Fruit fly (Drosophila melanogaster) whole organism, prepupa: Measurements from ENCODE around the gene CG5151.
A peak's percentile ranks its signal among the peaks of the same experiment; 100 is the strongest.

Experiments
- Blimp-1 ChIP-seq: fragments of 200-800 bp; sonication (Bioruptor generic); optimal IDR thresholded peaks from 3 replicates; lab custom pipeline; 2017; ENCODE audit warnings: missing biosample characterization, missing genetic modification characterization, mild to moderate bottlenecking, moderate library complexity, missing genetic modification reagents
- CG10669 ChIP-seq: fragments of 200-800 bp; sonication (Bioruptor generic); optimal IDR thresholded peaks from 3 replicates; lab custom pipeline; 2018; ENCODE audit warnings: missing biosample characterization, mild to moderate bottlenecking, missing genetic modification characterization, moderate library complexity
- CG11294 ChIP-seq: fragments of 200-800 bp; sonication (Bioruptor generic); IDR thresholded peaks from 2 replicates; pipeline ENCODE4 v1.3.6; 2022; ENCODE audit warnings: missing biosample characterization, missing genetic modification characterization
- CG11902 ChIP-seq: fragments of 200-800 bp; sonication (Bioruptor generic); optimal IDR thresholded peaks from 3 replicates; lab custom pipeline; 2016; ENCODE audit warnings: missing biosample characterization, missing genetic modification characterization
- CG15336 ChIP-seq: fragments of 200-800 bp; sonication (Bioruptor generic); IDR thresholded peaks from 2 replicates; pipeline ENCODE4 v1.3.6; 2022; ENCODE audit warnings: missing biosample characterization, missing genetic modification characterization
- CG16779 ChIP-seq: fragments of 200-800 bp; sonication (Bioruptor generic); optimal IDR thresholded peaks from 3 replicates; lab custom pipeline; 2017; ENCODE audit warnings: missing biosample characterization, mild to moderate bottlenecking, missing genetic modification characterization
- CG3032 ChIP-seq: fragments of 200-800 bp; optimal IDR thresholded peaks from 2 replicates; lab custom pipeline; 2019; ENCODE audit warnings: missing biosample characterization, mild to moderate bottlenecking, missing genetic modification characterization, moderate library complexity
- CG31627 ChIP-seq: fragments of 200-800 bp; sonication (Bioruptor generic); optimal IDR thresholded peaks from 3 replicates; lab custom pipeline; 2016; ENCODE audit warnings: missing biosample characterization, missing genetic modification characterization
- CG34406 ChIP-seq: fragments of 200-800 bp; sonication (Bioruptor generic); optimal IDR thresholded peaks from 3 replicates; lab custom pipeline; 2016; ENCODE audit warnings: missing biosample characterization, missing genetic modification characterization
- CG3919 ChIP-seq: fragments of 200-800 bp; sonication (Bioruptor generic); optimal IDR thresholded peaks from 3 replicates; lab custom pipeline; 2016; ENCODE audit warnings: missing biosample characterization, missing genetic modification characterization
- CG4318 ChIP-seq: fragments of 200-800 bp; sonication (Bioruptor generic); optimal IDR thresholded peaks from 3 replicates; lab custom pipeline; 2017; ENCODE audit warnings: missing biosample characterization, mild to moderate bottlenecking, missing genetic modification characterization
- CG6163 ChIP-seq: fragments of 200-800 bp; sonication (Bioruptor generic); IDR thresholded peaks from 3 replicates; pipeline ENCODE4 v1.3.6; 2022; ENCODE audit warnings: missing biosample characterization, missing genetic modification characterization
- CG6792 ChIP-seq: fragments of 200-800 bp; sonication (Bioruptor generic); optimal IDR thresholded peaks from 3 replicates; lab custom pipeline; 2016; ENCODE audit warnings: missing biosample characterization, missing genetic modification characterization
- CG6854 ChIP-seq: fragments of 200-800 bp; sonication (Bioruptor generic); optimal IDR thresholded peaks from 2 replicates; lab custom pipeline; 2017; ENCODE audit warnings: missing biosample characterization, mild to moderate bottlenecking, missing genetic modification characterization
- CG8632 ChIP-seq: fragments of 200-800 bp; sonication (Bioruptor generic); optimal IDR thresholded peaks from 3 replicates; lab custom pipeline; 2016; ENCODE audit warnings: missing biosample characterization, missing genetic modification characterization
- CG9139 ChIP-seq: fragments of 200-800 bp; sonication (Bioruptor generic); optimal IDR thresholded peaks from 3 replicates; lab custom pipeline; 2017; ENCODE audit warnings: missing biosample characterization, mild to moderate bottlenecking, missing genetic modification characterization
- Ets21C ChIP-seq: fragments of 200-800 bp; sonication (Bioruptor generic); optimal IDR thresholded peaks from 3 replicates; lab custom pipeline; 2016; ENCODE audit warnings: missing biosample characterization, missing genetic modification characterization
- Ets96B ChIP-seq: fragments of 200-800 bp; optimal IDR thresholded peaks from 2 replicates; lab custom pipeline; 2019; ENCODE audit warnings: missing biosample characterization, mild to moderate bottlenecking, missing genetic modification characterization, moderate library complexity
- Gug ChIP-seq: fragments of 200-800 bp; sonication (Bioruptor generic); IDR thresholded peaks from 2 replicates; pipeline ENCODE4 v1.3.6; 2022; ENCODE audit warnings: missing biosample characterization, missing genetic modification characterization
- Hr38 ChIP-seq: sonication (Bioruptor generic); optimal IDR thresholded peaks from 2 replicates; lab custom pipeline; 2016; ENCODE audit warnings: missing biosample characterization, missing genetic modification characterization
- Hr39 ChIP-seq: fragments of 200-800 bp; sonication (Bioruptor generic); optimal IDR thresholded peaks from 2 replicates; lab custom pipeline; 2016; ENCODE audit warnings: missing biosample characterization, missing genetic modification characterization
- Met ChIP-seq: fragments of 200-800 bp; sonication (Bioruptor generic); optimal IDR thresholded peaks from 3 replicates; lab custom pipeline; 2016; ENCODE audit warnings: missing biosample characterization, missing genetic modification characterization
- OdsH ChIP-seq: fragments of 200-800 bp; sonication (Bioruptor generic); optimal IDR thresholded peaks from 3 replicates; lab custom pipeline; 2016; ENCODE audit warnings: missing biosample characterization, missing genetic modification characterization
- Smox ChIP-seq: fragments of 200-800 bp; sonication (Bioruptor generic); optimal IDR thresholded peaks from 3 replicates; lab custom pipeline; 2016; ENCODE audit warnings: missing biosample characterization, missing genetic modification characterization
- Sox14 ChIP-seq: fragments of 200-800 bp; sonication (Bioruptor generic); optimal IDR thresholded peaks from 3 replicates; lab custom pipeline; 2016; ENCODE audit warnings: missing biosample characterization, missing genetic modification characterization
- achi ChIP-seq: fragments of 200-800 bp; sonication (Bioruptor generic); optimal IDR thresholded peaks from 3 replicates; lab custom pipeline; 2016; ENCODE audit warnings: missing biosample characterization, missing genetic modification characterization
- acj6 ChIP-seq: fragments of 200-800 bp; sonication (Bioruptor generic); optimal IDR thresholded peaks from 3 replicates; lab custom pipeline; 2016; ENCODE audit warnings: missing biosample characterization, missing genetic modification characterization
- cyc ChIP-seq: fragments of 200-800 bp; sonication (Bioruptor generic); optimal IDR thresholded peaks from 3 replicates; lab custom pipeline; 2016; ENCODE audit warnings: missing biosample characterization, missing genetic modification characterization
- esn ChIP-seq: fragments of 200-800 bp; sonication (Bioruptor generic); optimal IDR thresholded peaks from 2 replicates; lab custom pipeline; 2016; ENCODE audit warnings: missing biosample characterization, mild to moderate bottlenecking, missing genetic modification characterization, moderate library complexity
- fd59A ChIP-seq: fragments of 200-800 bp; sonication (Bioruptor generic); optimal IDR thresholded peaks from 2 replicates; lab custom pipeline; 2017; ENCODE audit warnings: missing biosample characterization, mild to moderate bottlenecking, missing genetic modification characterization, missing genetic modification reagents
- fd85E ChIP-seq: fragments of 200-800 bp; sonication (Bioruptor generic); optimal IDR thresholded peaks from 3 replicates; lab custom pipeline; 2016; ENCODE audit warnings: missing biosample characterization, missing genetic modification characterization
- fkh ChIP-seq: fragments of 200-800 bp; sonication (Bioruptor generic); optimal IDR thresholded peaks from 3 replicates; lab custom pipeline; 2017; ENCODE audit warnings: missing biosample characterization, mild to moderate bottlenecking, missing genetic modification characterization, moderate library complexity
- lz ChIP-seq: fragments of 200-800 bp; sonication (Bioruptor generic); optimal IDR thresholded peaks from 3 replicates; lab custom pipeline; 2016; ENCODE audit warnings: missing biosample characterization, missing genetic modification characterization
- pdm3 ChIP-seq: fragments of 200-800 bp; sonication (Bioruptor generic); optimal IDR thresholded peaks from 3 replicates; lab custom pipeline; 2016; ENCODE audit warnings: missing biosample characterization, missing genetic modification characterization
- salr ChIP-seq, 2 experiments: fragments of 200-800 bp; sonication (Bioruptor generic); optimal IDR thresholded peaks; 3 replicates each; lab custom pipeline; 2016 to 2018; ENCODE audit warnings: missing biosample characterization in 2 of 2, missing genetic modification characterization in 2 of 2, mild to moderate bottlenecking in 1 of 2
- ss ChIP-seq, 2 experiments: fragments of 200-800 bp; sonication (Bioruptor generic); optimal IDR thresholded peaks; 2 replicates in 1 of 2; 3 replicates in 1 of 2; lab custom pipeline; 2017 to 2018; ENCODE audit warnings: mild to moderate bottlenecking in 2 of 2, missing biosample characterization in 2 of 2, missing genetic modification characterization in 2 of 2, moderate library complexity in 1 of 2
- svp ChIP-seq: fragments of 200-800 bp; sonication (Bioruptor generic); peaks from one replicate; lab custom pipeline; 2016; ENCODE audit warnings: missing biosample characterization, missing genetic modification characterization
- topi ChIP-seq: fragments of 200-800 bp; sonication (Bioruptor generic); optimal IDR thresholded peaks from 3 replicates; lab custom pipeline; 2016; ENCODE audit warnings: missing biosample characterization, missing genetic modification characterization

Gene CG5151

DNA sequence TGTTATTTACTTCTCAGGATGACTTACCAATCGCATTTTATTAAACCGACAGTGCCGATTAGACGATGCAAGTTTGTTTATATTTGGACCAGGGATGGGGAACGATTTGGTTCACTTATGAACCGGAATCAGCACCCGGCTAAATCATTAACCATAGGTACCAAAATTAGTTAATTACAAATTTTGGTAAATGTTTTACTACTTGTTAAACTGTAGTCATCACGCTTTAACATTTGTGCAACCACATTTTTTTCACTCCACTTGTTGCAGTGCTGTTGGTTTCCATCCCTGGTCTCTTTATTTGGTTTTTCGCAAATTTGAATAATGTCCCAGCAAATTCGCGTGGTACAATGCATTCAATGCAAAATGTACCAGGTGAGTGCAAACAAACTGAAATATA lies 59.0 kb downstream of the CG5151 start, which contains the start of the genes IntS9 and CG43295 (continued):
- TF ChIP-seq achi (no peak), Blimp-1 (no peak), CG3919 (no peak), CG6163 (GFP tag; lab: Robert Waterston, UW) (peak; percentile 91), Ets21C (GFP tag; lab: Kevin White, UChicago) (peak; percentile 88), CG11294 (GFP tag; lab: Robert Waterston, UW) (peak; percentile 64), CG11902 (GFP tag; lab: Kevin White, UChicago) (peak; percentile 71)

- TF ChIP-seq CG31627 (GFP tag; lab: Kevin White, UChicago), result no peak
- TF ChIP-seq lz (GFP tag; lab: Kevin White, UChicago), result no peak
- TF ChIP-seq CG11902 (GFP tag; lab: Kevin White, UChicago), result no peak
- TF ChIP-seq CG4318, result no peak
- no peak for TF ChIP-seq Gug (GFP tag; lab: Robert Waterston, UW)
- no peak for TF ChIP-seq pdm3 (GFP tag; lab: Kevin White, UChicago)
- no peak for TF ChIP-seq esn (GFP tag; lab: Kevin White, UChicago)
- no peak for TF ChIP-seq fd59A
- TF ChIP-seq CG8632, result no peak
- no peak for TF ChIP-seq CG6792 (GFP tag; lab: Kevin White, UChicago)
- TF ChIP-seq acj6 (GFP tag; lab: Kevin White, UChicago), result no peak
- TF ChIP-seq OdsH (GFP tag; lab: Kevin White, UChicago), result no peak
- TF ChIP-seq CG15336, result no peak
These were observed 64.4 kb downstream of the CG5151 start, which contains the start of gene IleRS-m for dm6 chr3L:16100059-16100458. Gene IleRS-m, plus strand, starts transcription at chr3L:16100280.

- no peak for TF ChIP-seq CG10669
- no peak for TF ChIP-seq CG34406 (GFP tag; lab: Kevin White, UChicago)
- no peak for TF ChIP-seq CG16779 (tag; lab: Kevin White, UChicago)
- TF ChIP-seq lz (GFP tag; lab: Kevin White, UChicago), result no peak
- no peak for TF ChIP-seq ss (GFP tag; optimal IDR thresholded peaks at IDR 0.05; lab: Kevin White, UChicago)
- TF ChIP-seq Met (GFP tag; lab: Kevin White, UChicago), result no peak
- no peak for TF ChIP-seq Blimp-1
- TF ChIP-seq salr (GFP tag; optimal IDR thresholded peaks at IDR 0.05; lab: Kevin White, UChicago), result no peak
- no peak for TF ChIP-seq CG6792 (GFP tag; lab: Kevin White, UChicago)
- no peak for TF ChIP-seq fd85E (GFP tag; lab: Kevin White, UChicago)
- TF ChIP-seq cyc (GFP tag; lab: Kevin White, UChicago), result no peak
- no peak for TF ChIP-seq topi (GFP tag; lab: Kevin White, UChicago)
- TF ChIP-seq svp (GFP tag; lab: Kevin White, UChicago), result no peak
- TF ChIP-seq Hr39 (GFP tag; lab: Kevin White, UChicago), result no peak
- TF ChIP-seq Hr38 (GFP tag; lab: Kevin White, UChicago), result no peak
- no peak for TF ChIP-seq CG15336
- no peak for TF ChIP-seq CG9139 (GFP tag; lab: Kevin White, UChicago)
- no peak for TF ChIP-seq CG6163 (GFP tag; lab: Robert Waterston, UW)
- TF ChIP-seq esn (GFP tag; lab: Kevin White, UChicago), result no peak
- no peak for TF ChIP-seq Ets21C (GFP tag; lab: Kevin White, UChicago)
These were observed 67.1 kb downstream of the CG5151 start, which contains the start of the genes CG13074 and ATPsynbetaL for dm6 chr3L:16097393-16097884. Gene CG13074, minus strand, starts transcription at chr3L:16097493. Gene ATPsynbetaL, plus strand, starts transcription at chr3L:16097834.

DNA sequence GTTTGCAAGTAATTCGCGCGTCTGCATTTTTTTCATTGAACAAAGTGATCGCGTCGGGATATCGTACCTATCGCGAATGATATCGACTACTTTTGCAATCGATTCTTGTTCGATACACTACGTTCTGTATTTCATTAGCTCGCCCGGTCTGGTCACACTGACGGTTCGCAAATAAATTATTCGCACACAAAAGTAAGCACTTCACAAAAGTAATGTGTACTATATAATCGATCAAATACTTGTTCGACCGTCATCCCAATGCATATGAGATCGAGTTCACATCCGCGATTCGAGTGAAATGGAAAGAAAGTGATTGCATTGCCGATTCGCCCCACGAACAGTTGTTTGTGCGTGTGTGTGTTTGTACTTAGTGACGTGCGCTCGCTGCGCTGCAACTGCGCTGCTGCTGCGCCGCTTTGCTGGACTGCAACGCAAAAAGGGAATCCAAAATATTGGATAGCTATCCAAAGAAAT lies 74.1 kb downstream of the CG5151 start, which contains the start of the genes CG5235 and ClC-c:
Gene CG5235, minus strand, starts transcription at position 63 of the 474 bp plus-strand sequence.
Gene ClC-c, plus strand, starts transcription at position 125 of the 474 bp plus-strand sequence.
- TF ChIP-seq Smox, result no peak
- TF ChIP-seq Blimp-1, result no peak
- no peak for TF ChIP-seq CG11902 (GFP tag; lab: Kevin White, UChicago)
- TF ChIP-seq Ets96B (tag; lab: Kevin White, UChicago), result no peak
- peak; percentile 69 for TF ChIP-seq fkh (GFP tag; lab: Kevin White, UChicago)
- no peak for TF ChIP-seq CG9139 (GFP tag; lab: Kevin White, UChicago)
- peak; percentile 34 for TF ChIP-seq Sox14
- no peak for TF ChIP-seq fd59A
- no peak for TF ChIP-seq fd85E (GFP tag; lab: Kevin White, UChicago)
- TF ChIP-seq CG6854 (GFP tag; lab: Kevin White, UChicago), result peak; percentile 53
- TF ChIP-seq esn (GFP tag; lab: Kevin White, UChicago), result peak; percentile 5
- no peak for TF ChIP-seq svp (GFP tag; lab: Kevin White, UChicago)
- no peak for TF ChIP-seq Hr39 (GFP tag; lab: Kevin White, UChicago)
- TF ChIP-seq CG3032 (tag; lab: Kevin White, UChicago), result no peak
- TF ChIP-seq CG34406 (GFP tag; lab: Kevin White, UChicago), result no peak
